Fruit fly (Drosophila melanogaster) whole organism, embryonic: ENCODE results near the gene CG6325.
A peak's percentile ranks its signal among the peaks of the same experiment; 100 is the strongest.

Source experiments
- Atf6 ChIP-seq: fragments of 200-800 bp; sonication (Bioruptor generic); IDR thresholded peaks from 2 replicates; pipeline ENCODE4 v1.3.6; 2022; ENCODE audit warnings: missing biosample characterization, missing genetic modification characterization
- CG10147 ChIP-seq: fragments of 200-800 bp; sonication (Bioruptor generic); optimal IDR thresholded peaks from 2 replicates; lab custom pipeline; 2019; ENCODE audit warnings: missing biosample characterization, mild to moderate bottlenecking, missing genetic modification characterization, moderate library complexity
- CG12391 ChIP-seq: fragments of 200-800 bp; sonication (Bioruptor generic); optimal IDR thresholded peaks from 3 replicates; lab custom pipeline; 2018; ENCODE audit warnings: missing biosample characterization, mild to moderate bottlenecking, missing genetic modification characterization, moderate library complexity
- CG12744 ChIP-seq: fragments of 200-800 bp; sonication (Bioruptor generic); optimal IDR thresholded peaks from 2 replicates; lab custom pipeline; 2016; ENCODE audit warnings: missing biosample characterization, missing genetic modification characterization
- CG13123 ChIP-seq: fragments of 200-800 bp; sonication (Bioruptor generic); optimal IDR thresholded peaks from 2 replicates; lab custom pipeline; 2016; ENCODE audit warnings: missing biosample characterization, missing genetic modification characterization
- CG13894 ChIP-seq: fragments of 200-800 bp; sonication (Bioruptor generic); optimal IDR thresholded peaks from 3 replicates; lab custom pipeline; 2018; ENCODE audit warnings: missing biosample characterization, mild to moderate bottlenecking, missing genetic modification characterization, moderate library complexity
- CG14441 ChIP-seq: fragments of 200-800 bp; sonication (Bioruptor generic); IDR thresholded peaks from 2 replicates; pipeline ENCODE4 v1.3.6; 2022; ENCODE audit warnings: missing biosample characterization, missing genetic modification characterization
- CG14965 ChIP-seq: fragments of 200-800 bp; sonication (Bioruptor generic); optimal IDR thresholded peaks from 2 replicates; lab custom pipeline; 2016; ENCODE audit warnings: missing biosample characterization, missing genetic modification characterization, borderline replicate concordance
- CG1647 ChIP-seq: fragments of 200-800 bp; sonication (Bioruptor generic); optimal IDR thresholded peaks from 3 replicates; lab custom pipeline; 2016; ENCODE audit warnings: missing biosample characterization, missing genetic modification characterization
- CG16863 ChIP-seq: fragments of 200-800 bp; sonication (Bioruptor generic); optimal IDR thresholded peaks from 3 replicates; lab custom pipeline; 2016; ENCODE audit warnings: missing biosample characterization, missing genetic modification characterization
- CG2678 ChIP-seq: fragments of 200-800 bp; sonication (Bioruptor generic); optimal IDR thresholded peaks from 3 replicates; lab custom pipeline; 2019; ENCODE audit warnings: missing biosample characterization, mild to moderate bottlenecking, missing genetic modification characterization, moderate library complexity
- CG3407 ChIP-seq: fragments of 200-800 bp; sonication (Bioruptor generic); optimal IDR thresholded peaks from 2 replicates; lab custom pipeline; 2018; ENCODE audit warnings: missing biosample characterization, mild to moderate bottlenecking, missing genetic modification characterization
- CG4282 ChIP-seq: fragments of 200-800 bp; sonication (Bioruptor generic); optimal IDR thresholded peaks from 2 replicates; lab custom pipeline; 2016; ENCODE audit warnings: missing biosample characterization, missing genetic modification characterization
- CG5245 ChIP-seq: fragments of 200-800 bp; sonication (Bioruptor generic); optimal IDR thresholded peaks from 3 replicates; lab custom pipeline; 2016; ENCODE audit warnings: missing biosample characterization, missing genetic modification characterization
- CG7745 ChIP-seq: fragments of 200-800 bp; sonication (Bioruptor generic); optimal IDR thresholded peaks from 2 replicates; lab custom pipeline; 2018; ENCODE audit warnings: missing biosample characterization, mild to moderate bottlenecking, missing genetic modification characterization, moderate library complexity
- CG7928 ChIP-seq: fragments of 200-800 bp; sonication (Bioruptor generic); optimal IDR thresholded peaks from 2 replicates; lab custom pipeline; 2017; ENCODE audit warnings: missing biosample characterization, mild to moderate bottlenecking, missing genetic modification characterization
- Camta ChIP-seq: fragments of 200-800 bp; sonication (Bioruptor generic); optimal IDR thresholded peaks from 2 replicates; lab custom pipeline; 2016; ENCODE audit warnings: missing biosample characterization, missing genetic modification characterization
- Dip2 ChIP-seq: fragments of 200-800 bp; sonication (Bioruptor generic); IDR thresholded peaks from 2 replicates; pipeline ENCODE4 v1.3.6; 2022; ENCODE audit warnings: missing biosample characterization, missing genetic modification characterization
- E2f1 ChIP-seq: fragments of 200-800 bp; sonication (Bioruptor generic); IDR thresholded peaks from 2 replicates; pipeline ENCODE4 v1.3.6; 2022; ENCODE audit warnings: missing biosample characterization, missing genetic modification characterization
- Ets65A ChIP-seq: fragments of 200-800 bp; sonication (Bioruptor generic); peaks from one replicate; lab custom pipeline; 2016; ENCODE audit warnings: missing biosample characterization, missing genetic modification characterization
- Fer2 ChIP-seq: fragments of 200-800 bp; sonication (Bioruptor generic); optimal IDR thresholded peaks from 2 replicates; lab custom pipeline; 2018; ENCODE audit warnings: missing biosample characterization, mild to moderate bottlenecking, missing genetic modification characterization, moderate library complexity
- HLH4C ChIP-seq: fragments of 200-800 bp; sonication (Bioruptor generic); IDR thresholded peaks from 3 replicates; pipeline ENCODE4 v1.3.6; 2022; ENCODE audit warnings: missing biosample characterization, missing genetic modification characterization; ENCODE audit not compliant: partially characterized antibody
- Hmx ChIP-seq: fragments of 200-800 bp; sonication (Bioruptor generic); optimal IDR thresholded peaks from 2 replicates; lab custom pipeline; 2016; ENCODE audit warnings: missing biosample characterization, missing genetic modification characterization
- Hsf ChIP-seq: fragments of 200-800 bp; sonication (Bioruptor generic); optimal IDR thresholded peaks from 3 replicates; lab custom pipeline; 2016; ENCODE audit warnings: missing biosample characterization, missing genetic modification characterization
- Kr ChIP-seq: fragments of 200-800 bp; sonication (Bioruptor generic); optimal IDR thresholded peaks from 2 replicates; lab custom pipeline; 2017; ENCODE audit warnings: missing biosample characterization, mild to moderate bottlenecking, missing genetic modification characterization
- Lhr ChIP-seq: fragments of 200-800 bp; sonication (Bioruptor generic); optimal IDR thresholded peaks from 3 replicates; lab custom pipeline; 2017; ENCODE audit warnings: mild to moderate bottlenecking, missing biosample characterization, missing genetic modification reagents, missing genetic modification characterization
- Lim3 ChIP-seq: fragments of 200-800 bp; sonication (Bioruptor generic); IDR thresholded peaks from 2 replicates; pipeline ENCODE4 v1.3.6; 2022; ENCODE audit warnings: missing biosample characterization, missing genetic modification characterization
- Meics ChIP-seq: fragments of 200-800 bp; sonication (Bioruptor generic); optimal IDR thresholded peaks from 2 replicates; lab custom pipeline; 2017; ENCODE audit warnings: missing biosample characterization, mild to moderate bottlenecking, missing genetic modification characterization
- NC2α ChIP-seq: fragments of 200-800 bp; sonication (Bioruptor generic); optimal IDR thresholded peaks from 2 replicates; lab custom pipeline; 2016; ENCODE audit warnings: missing biosample characterization, missing genetic modification characterization
- NK7.1 ChIP-seq: fragments of 200-800 bp; sonication (Bioruptor generic); optimal IDR thresholded peaks from 3 replicates; lab custom pipeline; 2016; ENCODE audit warnings: missing biosample characterization, missing genetic modification characterization
- Opbp ChIP-seq: fragments of 200-800 bp; sonication (Bioruptor generic); IDR thresholded peaks from 3 replicates; pipeline ENCODE4 v1.3.6; 2022; ENCODE audit warnings: missing biosample characterization, missing genetic modification characterization; ENCODE audit not compliant: partially characterized antibody
- Sin3A ChIP-seq: fragments of >200 bp; optimal IDR thresholded peaks from 2 replicates; lab custom pipeline; 2018
- Xbp1 ChIP-seq: fragments of 200-800 bp; sonication (Bioruptor generic); optimal IDR thresholded peaks from 3 replicates; lab custom pipeline; 2016; ENCODE audit warnings: missing biosample characterization, mild to moderate bottlenecking, missing genetic modification characterization
- ara ChIP-seq: fragments of 200-800 bp; sonication (Bioruptor generic); IDR thresholded peaks from 2 replicates; pipeline ENCODE4 v1.3.6; 2022; ENCODE audit warnings: missing biosample characterization, missing genetic modification characterization
- br ChIP-seq: fragments of >200 bp; optimal IDR thresholded peaks from 2 replicates; lab custom pipeline; 2017
- emc ChIP-seq: fragments of 200-800 bp; sonication (Bioruptor generic); optimal IDR thresholded peaks from 2 replicates; lab custom pipeline; 2016; ENCODE audit warnings: missing biosample characterization, missing genetic modification characterization
- ewg ChIP-seq: fragments of 200-800 bp; sonication (Bioruptor generic); optimal IDR thresholded peaks from 3 replicates; lab custom pipeline; 2017; ENCODE audit warnings: mild to moderate bottlenecking, missing biosample characterization, missing genetic modification reagents, missing genetic modification characterization
- fd102C ChIP-seq: fragments of 200-800 bp; sonication (Bioruptor generic); optimal IDR thresholded peaks from 2 replicates; lab custom pipeline; 2018; ENCODE audit warnings: missing biosample characterization, mild to moderate bottlenecking, missing genetic modification characterization, moderate library complexity
- fd64A ChIP-seq: fragments of 200-800 bp; sonication (Bioruptor generic); optimal IDR thresholded peaks from 3 replicates; lab custom pipeline; 2018; ENCODE audit warnings: missing biosample characterization, mild to moderate bottlenecking, missing genetic modification characterization
- gfzf ChIP-seq: fragments of 200-800 bp; sonication (Bioruptor generic); optimal IDR thresholded peaks from 2 replicates; lab custom pipeline; 2016; ENCODE audit warnings: missing biosample characterization, mild to moderate bottlenecking, missing genetic modification characterization, moderate library complexity
- gro ChIP-seq: fragments of 200-800 bp; sonication (Bioruptor generic); optimal IDR thresholded peaks from 2 replicates; lab custom pipeline; 2016; ENCODE audit warnings: missing biosample characterization, missing genetic modification characterization
- insv ChIP-seq, 2 experiments: fragments of 200-800 bp; sonication (Bioruptor generic); optimal IDR thresholded peaks; 3 replicates each; lab custom pipeline; 2016 to 2018; ENCODE audit warnings: missing biosample characterization in 2 of 2, missing genetic modification characterization in 2 of 2
- jumu ChIP-seq: fragments of 200-800 bp; sonication (Bioruptor generic); optimal IDR thresholded peaks from 3 replicates; lab custom pipeline; 2016; ENCODE audit warnings: missing biosample characterization, missing genetic modification characterization
- lov ChIP-seq, 2 experiments: fragments of 200-800 bp in 1 of 2; fragments of >200 bp in 1 of 2; sonication (Bioruptor generic) in 1 of 2; IDR thresholded peaks in 1 of 2; optimal IDR thresholded peaks in 1 of 2; 2 replicates in 1 of 2; 3 replicates in 1 of 2; pipeline versions ENCODE4 v1.3.6 to Lab custom; 2017 to 2022; ENCODE audit warnings: missing biosample characterization in 1 of 2, missing genetic modification characterization in 1 of 2
- nom ChIP-seq: fragments of 200-800 bp; sonication (Bioruptor generic); optimal IDR thresholded peaks from 2 replicates; lab custom pipeline; 2017; ENCODE audit warnings: missing biosample characterization, missing genetic modification characterization, mild to moderate bottlenecking, moderate library complexity, missing genetic modification reagents
- toy ChIP-seq: fragments of 200-800 bp; sonication (Bioruptor generic); IDR thresholded peaks from 2 replicates; pipeline ENCODE4 v1.3.6; 2022; ENCODE audit warnings: missing biosample characterization, missing genetic modification characterization
- tup ChIP-seq: fragments of 200-800 bp; sonication (Bioruptor generic); optimal IDR thresholded peaks from 2 replicates; lab custom pipeline; 2016; ENCODE audit warnings: missing biosample characterization, mild to moderate bottlenecking, missing genetic modification characterization, moderate library complexity
- tx ChIP-seq: fragments of 200-800 bp; sonication (Bioruptor generic); optimal IDR thresholded peaks from 2 replicates; lab custom pipeline; 2016; ENCODE audit warnings: missing biosample characterization, missing genetic modification characterization
- zf30C ChIP-seq: fragments of 200-800 bp; sonication (Bioruptor generic); optimal IDR thresholded peaks from 3 replicates; lab custom pipeline; 2018; ENCODE audit warnings: missing biosample characterization, mild to moderate bottlenecking, missing genetic modification characterization
- zfh2 ChIP-seq: fragments of 200-800 bp; sonication (Bioruptor generic); optimal IDR thresholded peaks from 2 replicates; lab custom pipeline; 2016; ENCODE audit warnings: missing biosample characterization, missing genetic modification characterization

Gene CG6325

dm6 chr3R:10393654-10394367, 13.3 kb downstream of the CG6325 start (continued):
- TF ChIP-seq nom (no peak), Lim3 (peak; percentile 63; the same call in 1 of the 2 replicates), Meics (GFP tag; lab: Kevin White, UChicago) (peak; percentile 77), toy (GFP tag; lab: Robert Waterston, UW) (0 out of 2 replicates have a peak, but pooled peaks have one; percentile 51), Kr (GFP tag; lab: Kevin White, UChicago) (no peak), CG1647 (peak; percentile 52), CG2678 (tag; lab: Kevin White, UChicago) (peak; percentile 90), HLH4C (GFP tag; lab: Robert Waterston, UW) (no peak), tup (GFP tag; lab: Kevin White, UChicago) (no peak), CG12744 (GFP tag; lab: Kevin White, UChicago) (peak; percentile 86), Hsf (peak; percentile 87), Dip2 (GFP tag; lab: Robert Waterston, UW) (no peak), gro (GFP tag; lab: Kevin White, UChicago) (peak; percentile 35), Hmx (GFP tag; lab: Kevin White, UChicago) (no peak), Lhr (peak; percentile 7), CG13894 (peak; percentile 30), zfh2 (GFP tag; lab: Kevin White, UChicago) (no peak), ewg (GFP tag; lab: Kevin White, UChicago) (peak; percentile 66), NK7.1 (peak; percentile 50), CG13123 (peak; percentile 50), ara (GFP tag; lab: Robert Waterston, UW) (peak; percentile 64; the same call in 1 of the 2 replicates), CG16863 (GFP tag; lab: Kevin White, UChicago) (peak; percentile 37), Sin3A (lab: Kevin White, UChicago) (no peak), CG12391 (tag; lab: Kevin White, UChicago) (peak; percentile 86), CG3407 (GFP tag; lab: Kevin White, UChicago) (peak; percentile 65), fd64A (GFP tag; lab: Kevin White, UChicago) (peak; percentile 23), br (lab: Kevin White, UChicago) (no peak), CG14441 (GFP tag; lab: Robert Waterston, UW) (peak; percentile 91), emc (GFP tag; lab: Kevin White, UChicago) (peak; percentile 71), lov (optimal IDR thresholded peaks at IDR 0.05; lab: Kevin White, UChicago) (no peak), lov (GFP tag; IDR thresholded peaks at IDR 0.05; lab: Robert Waterston, UW) (peak; percentile 77; the same call in 2 of the 3 replicates), CG14965 (GFP tag; lab: Kevin White, UChicago) (no peak), CG10147 (GFP tag; lab: Kevin White, UChicago) (peak; percentile 55), Camta (peak; percentile 83), insv (GFP tag; optimal IDR thresholded peaks at IDR 0.05; lab: Kevin White, UChicago) (peak in 1 of 2 experiments; percentile 38), E2f1 (peak; percentile 85), CG4282 (GFP tag; lab: Kevin White, UChicago) (no peak), zf30C (GFP tag; lab: Kevin White, UChicago) (no peak), Xbp1 (GFP tag; lab: Kevin White, UChicago) (peak; percentile 85), Fer2 (tag; lab: Kevin White, UChicago) (peak; percentile 48), CG7928 (GFP tag; lab: Kevin White, UChicago) (peak; percentile 5), Ets65A (GFP tag; lab: Kevin White, UChicago) (peak; percentile 86), CG7745 (no peak), fd102C (GFP tag; lab: Kevin White, UChicago) (no peak), CG5245 (GFP tag; lab: Kevin White, UChicago) (peak; percentile 55), Atf6 (GFP tag; lab: Robert Waterston, UW) (peak; percentile 92), tx (GFP tag; lab: Kevin White, UChicago) (peak; percentile 65), Opbp (GFP tag; lab: Robert Waterston, UW) (no peak), NC2α (GFP tag; lab: Kevin White, UChicago) (peak; percentile 43), gfzf (GFP tag; lab: Kevin White, UChicago) (no peak), jumu (GFP tag; lab: Kevin White, UChicago) (peak; percentile 39)
